Worm (Caenorhabditis elegans) whole organism, late embryonic: ENCODE data around the gene T25F10.4.

Source experiments
- T23F11.4 ChIP-seq: fragments of 200-800 bp; sonication (Bioruptor generic); optimal IDR thresholded peaks from 2 replicates; lab custom pipeline; 2018; ENCODE audit warnings: mild to moderate bottlenecking, missing genetic modification characterization, missing compliant biosample characterization
- Y22D7AL.16 ChIP-seq: sonication (generic microtip); optimal IDR thresholded peaks from 2 replicates; lab custom pipeline; 2016; ENCODE audit warnings: missing genetic modification characterization, missing compliant biosample characterization
- ama-1 ChIP-seq: fragments of 150-350 bp; optimal IDR thresholded peaks from 2 replicates; lab custom pipeline; 2014
- ceh-14 ChIP-seq: sonication (generic microtip); optimal IDR thresholded peaks from 2 replicates; lab custom pipeline; 2016; ENCODE audit warnings: missing genotype, missing genetic modification characterization, missing compliant biosample characterization
- ceh-22 ChIP-seq: sonication (generic microtip); optimal IDR thresholded peaks from 2 replicates; lab custom pipeline; 2017; ENCODE audit warnings: missing biosample characterization, missing genetic modification characterization
- ceh-30 ChIP-seq: fragments of 150-350 bp; optimal IDR thresholded peaks from 2 replicates; lab custom pipeline; 2014; ENCODE audit warnings: missing biosample characterization, missing genetic modification characterization
- ceh-6 ChIP-seq: fragments of 200-800 bp; sonication (Bioruptor generic); optimal IDR thresholded peaks from 2 replicates; lab custom pipeline; 2018; ENCODE audit warnings: mild to moderate bottlenecking, missing genetic modification characterization, missing compliant biosample characterization
- ceh-9 ChIP-seq: sonication (generic microtip); optimal IDR thresholded peaks from 2 replicates; lab custom pipeline; 2016; ENCODE audit warnings: mild to moderate bottlenecking, missing genetic modification characterization, inconsistent platforms, missing compliant biosample characterization
- dve-1 ChIP-seq: sonication (generic microtip); optimal IDR thresholded peaks from 2 replicates; lab custom pipeline; 2017; ENCODE audit warnings: antibody characterized with exemption, mild to moderate bottlenecking, missing genetic modification characterization, missing compliant biosample characterization
- elt-2 ChIP-seq: sonication (generic microtip); optimal IDR thresholded peaks from 2 replicates; lab custom pipeline; 2016; ENCODE audit warnings: missing genetic modification reagents, missing genetic modification characterization, missing compliant biosample characterization
- elt-4 ChIP-seq: sonication (generic microtip); optimal IDR thresholded peaks from 2 replicates; lab custom pipeline; 2016; ENCODE audit warnings: missing genetic modification characterization, missing compliant biosample characterization
- ets-4 ChIP-seq: sonication (generic microtip); optimal IDR thresholded peaks from 2 replicates; lab custom pipeline; 2016; ENCODE audit warnings: missing genetic modification characterization, missing compliant biosample characterization
- eyg-1 ChIP-seq: sonication (generic microtip); optimal IDR thresholded peaks from 2 replicates; lab custom pipeline; 2016; ENCODE audit warnings: missing genotype, missing genetic modification characterization, missing compliant biosample characterization
- fax-1 ChIP-seq: sonication (generic microtip); optimal IDR thresholded peaks from 2 replicates; lab custom pipeline; 2016; ENCODE audit warnings: missing genotype, missing genetic modification characterization, missing compliant biosample characterization
- hlh-15 ChIP-seq: sonication (generic microtip); optimal IDR thresholded peaks from 2 replicates; lab custom pipeline; 2016; ENCODE audit warnings: missing genetic modification characterization, missing compliant biosample characterization
- lin-11 ChIP-seq: fragments of 200-800 bp; sonication (Bioruptor generic); optimal IDR thresholded peaks from 2 replicates; lab custom pipeline; 2018; ENCODE audit warnings: mild to moderate bottlenecking, missing genetic modification characterization, missing compliant biosample characterization
- nfya-1 ChIP-seq: sonication (generic microtip); optimal IDR thresholded peaks from 2 replicates; lab custom pipeline; 2017; ENCODE audit warnings: missing genetic modification characterization, mild to moderate bottlenecking, missing compliant biosample characterization, antibody characterized with exemption, moderate library complexity
- odd-2 ChIP-seq: sonication (generic microtip); optimal IDR thresholded peaks from 2 replicates; lab custom pipeline; 2017; ENCODE audit warnings: antibody characterized with exemption, mild to moderate bottlenecking, missing genetic modification characterization, missing compliant biosample characterization
- pat-9 ChIP-seq: fragments of 200-800 bp; sonication (Bioruptor generic); optimal IDR thresholded peaks from 2 replicates; lab custom pipeline; 2018; ENCODE audit warnings: mild to moderate bottlenecking, missing genetic modification characterization, moderate library complexity, missing compliant biosample characterization
- pax-1 ChIP-seq: fragments of 150-350 bp; optimal IDR thresholded peaks from 2 replicates; lab custom pipeline; 2014; ENCODE audit warnings: missing biosample characterization, missing genetic modification characterization
- pha-2 ChIP-seq: sonication (generic microtip); optimal IDR thresholded peaks from 2 replicates; lab custom pipeline; 2017; ENCODE audit warnings: mild to moderate bottlenecking, missing genetic modification characterization, missing compliant biosample characterization
- pqm-1 ChIP-seq: sonication (generic microtip); optimal IDR thresholded peaks from 2 replicates; lab custom pipeline; 2016; ENCODE audit warnings: missing genetic modification characterization, missing compliant biosample characterization
- sdc-2 ChIP-seq: sonication (generic microtip); optimal IDR thresholded peaks from 2 replicates; lab custom pipeline; 2016; ENCODE audit warnings: missing genotype, missing genetic modification characterization, missing compliant biosample characterization
- sox-2 ChIP-seq: fragments of 200-800 bp; sonication (Bioruptor generic); IDR thresholded peaks from 2 replicates; pipeline ENCODE4 v1.3.6; 2022; ENCODE audit warnings: missing genetic modification reagents, missing genetic modification characterization, missing compliant biosample characterization
- sox-4 ChIP-seq: sonication (generic microtip); optimal IDR thresholded peaks from 2 replicates; lab custom pipeline; 2017; ENCODE audit warnings: mild to moderate bottlenecking, missing genetic modification characterization, inconsistent platforms, missing compliant biosample characterization
- tbx-7 ChIP-seq: sonication (generic microtip); optimal IDR thresholded peaks from 2 replicates; lab custom pipeline; 2016; ENCODE audit warnings: missing genotype, missing genetic modification characterization, missing compliant biosample characterization
- unc-3 ChIP-seq, 2 experiments: fragments of 200-800 bp in 1 of 2; sonication (Bioruptor generic) in 1 of 2; sonication (generic microtip) in 1 of 2; conservative IDR thresholded peaks in 1 of 2; optimal IDR thresholded peaks in 1 of 2; 2 replicates each; pipeline versions ENCODE4 v1.3.6 to Lab custom; 2016 to 2022; ENCODE audit warnings: missing compliant biosample characterization in 2 of 2, missing genetic modification characterization in 2 of 2, missing genetic modification reagents in 1 of 2
- unc-42 ChIP-seq: sonication (generic microtip); optimal IDR thresholded peaks from 2 replicates; lab custom pipeline; 2016; ENCODE audit warnings: missing genotype, missing genetic modification characterization, missing compliant biosample characterization
- unc-86 ChIP-seq: sonication (generic microtip); optimal IDR thresholded peaks from 2 replicates; lab custom pipeline; 2016; ENCODE audit warnings: missing genetic modification characterization, missing compliant biosample characterization
- zip-5 ChIP-seq: sonication (generic microtip); optimal IDR thresholded peaks from 2 replicates; lab custom pipeline; 2016; ENCODE audit warnings: missing genetic modification characterization, missing compliant biosample characterization
- ztf-16 ChIP-seq: sonication (generic microtip); optimal IDR thresholded peaks from 2 replicates; lab custom pipeline; 2017; ENCODE audit warnings: missing genetic modification characterization, missing compliant biosample characterization

The T25F10.4 gene

DNA sequence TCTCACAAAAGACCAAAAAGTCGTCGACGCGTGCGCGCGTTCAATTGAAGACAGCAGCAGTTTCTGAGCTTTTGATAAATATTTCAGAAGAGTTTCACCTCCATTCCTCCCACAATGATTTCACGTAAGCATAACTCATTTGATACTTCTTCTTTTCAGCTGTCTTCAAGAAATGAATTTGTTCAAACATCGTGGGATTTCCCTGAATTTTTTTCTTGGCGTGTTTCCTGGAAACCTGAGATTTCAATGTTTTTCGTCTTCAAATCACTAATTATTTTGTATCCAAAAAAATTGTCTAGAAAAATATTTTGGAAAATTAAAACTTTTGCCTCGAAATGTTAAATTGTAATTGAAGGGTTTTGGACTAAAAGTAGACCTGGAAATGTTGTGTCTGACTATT lies 16.2 kb upstream of the T25F10.4 start:
- no peak for TF ChIP-seq lin-11 (tag; lab: Kevin White, UChicago)
- TF ChIP-seq, all 69 proteins: peak for 0

DNA sequence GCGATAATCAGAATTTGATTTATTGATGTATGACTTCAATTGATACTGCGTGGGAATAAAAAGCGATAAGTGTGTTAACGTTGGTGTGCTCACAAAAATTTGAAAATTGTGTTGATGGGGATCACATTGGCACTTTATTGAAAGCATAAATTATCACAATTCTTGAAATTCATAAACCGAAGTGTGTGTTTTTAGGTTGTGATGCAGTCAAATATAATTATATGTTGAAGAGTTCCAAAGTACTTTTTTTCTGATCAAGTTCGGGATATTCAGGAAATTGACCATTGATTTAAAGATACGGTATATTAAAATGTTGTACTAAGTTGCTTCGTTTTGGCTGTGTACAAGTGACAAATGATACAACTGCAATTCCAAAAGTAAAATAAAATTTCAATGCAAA lies 13.4 kb upstream of the T25F10.4 start, which contains the start of gene srh-28:
srh-28 (minus strand) TSS at position 101 of the 400 bp plus-strand sequence.
- no peak for TF ChIP-seq dve-1 (tag; lab: Kevin White, UChicago)
- no peak for TF ChIP-seq tbx-7 (tag; lab: Kevin White, UChicago)
- TF ChIP-seq T23F11.4 (GFP tag; lab: Kevin White, UChicago), result no peak
- TF ChIP-seq ceh-30 (tag; lab: Kevin White, UChicago), result no peak
- no peak for TF ChIP-seq pax-1
- TF ChIP-seq unc-42 (tag; lab: Kevin White, UChicago), result no peak

ce11 chrV:6773735-6774134 lies 11.5 kb upstream of the T25F10.4 start, which contains the start of gene ZC404.16:
TSS of gene ZC404.16 (minus strand) at chrV:6773835.
- TF ChIP-seq tbx-7 (tag; lab: Kevin White, UChicago) (no peak), sox-4 (tag; lab: Kevin White, UChicago) (no peak), eyg-1 (no peak), ceh-9 (tag; lab: Kevin White, UChicago) (no peak), sdc-2 (tag; lab: Kevin White, UChicago) (no peak), zip-5 (no peak), T23F11.4 (GFP tag; lab: Kevin White, UChicago) (no peak), hlh-15 (tag; lab: Kevin White, UChicago) (no peak), pat-9 (tag; lab: Kevin White, UChicago) (no peak), elt-2 (tag; lab: Kevin White, UChicago) (no peak), pqm-1 (tag; lab: Kevin White, UChicago) (no peak), unc-86 (tag; lab: Kevin White, UChicago) (no peak)

- TF ChIP-seq elt-4 (tag; lab: Kevin White, UChicago) (no peak), pat-9 (tag; lab: Kevin White, UChicago) (no peak), ztf-16 (tag; lab: Kevin White, UChicago) (no peak), ceh-6 (GFP tag; lab: Kevin White, UChicago) (no peak), dve-1 (tag; lab: Kevin White, UChicago) (no peak), ceh-14 (tag; lab: Kevin White, UChicago) (no peak), pha-2 (tag; lab: Kevin White, UChicago) (no peak), ceh-22 (tag; lab: Kevin White, UChicago) (no peak), ets-4 (tag; lab: Kevin White, UChicago) (no peak), ama-1 (lab: Kevin White, UChicago) (no peak), nfya-1 (tag; lab: Kevin White, UChicago) (no peak), T23F11.4 (GFP tag; lab: Kevin White, UChicago) (no peak), sox-2 (no peak), fax-1 (tag; lab: Kevin White, UChicago) (no peak)
Observed at ce11 chrV:6771645-6772044, 9.4 kb upstream of the T25F10.4 start, which contains the start of gene srh-30. TSS of gene srh-30 (minus strand) at chrV:6771745.

ce11 chrV:6769440-6769839 lies 7.2 kb upstream of the T25F10.4 start:
- TF ChIP-seq ceh-6 (GFP tag; lab: Kevin White, UChicago) (no peak), elt-4 (tag; lab: Kevin White, UChicago) (no peak), unc-3 (GFP tag; conservative IDR thresholded peaks at IDR 0.05; lab: Robert Waterston, UW) (no peak), unc-3 (tag; optimal IDR thresholded peaks at IDR 0.05; lab: Kevin White, UChicago) (no peak), hlh-15 (tag; lab: Kevin White, UChicago) (no peak), nfya-1 (tag; lab: Kevin White, UChicago) (no peak), odd-2 (tag; lab: Kevin White, UChicago) (no peak), Y22D7AL.16 (tag; lab: Kevin White, UChicago) (no peak)
